Fruit fly (Drosophila melanogaster) whole organism, adult: ENCODE results near the gene eIF3i.

Experiments used
- CG11617 ChIP-seq: fragments of 200-800 bp; sonication (Bioruptor generic); optimal IDR thresholded peaks from 2 replicates; lab custom pipeline; 2017; ENCODE audit warnings: mild to moderate bottlenecking, missing biosample characterization, missing genetic modification reagents, missing genetic modification characterization
- CG12768 ChIP-seq: fragments of 200-800 bp; sonication (Bioruptor generic); optimal IDR thresholded peaks from 2 replicates; lab custom pipeline; 2017; ENCODE audit warnings: missing biosample characterization, missing genetic modification characterization, mild to moderate bottlenecking, moderate library complexity, missing genetic modification reagents
- CG14711 ChIP-seq: fragments of 200-800 bp; sonication (Bioruptor generic); optimal IDR thresholded peaks from 2 replicates; lab custom pipeline; 2018; ENCODE audit warnings: missing biosample characterization, mild to moderate bottlenecking, missing genetic modification characterization, moderate library complexity
- CG33017 ChIP-seq: fragments of 200-800 bp; sonication (Bioruptor generic); optimal IDR thresholded peaks from 2 replicates; lab custom pipeline; 2018; ENCODE audit warnings: missing biosample characterization, mild to moderate bottlenecking, missing genetic modification characterization, moderate library complexity
- Clk ChIP-seq: fragments of 200-800 bp; sonication (Bioruptor generic); optimal IDR thresholded peaks from 2 replicates; lab custom pipeline; 2017; ENCODE audit warnings: missing biosample characterization, missing genetic modification characterization
- Crg-1 ChIP-seq: fragments of 200-800 bp; sonication (Bioruptor generic); optimal IDR thresholded peaks from 2 replicates; lab custom pipeline; 2016; ENCODE audit warnings: missing biosample characterization, missing genetic modification characterization
- cic ChIP-seq: fragments of 200-800 bp; sonication (Bioruptor generic); optimal IDR thresholded peaks from 2 replicates; lab custom pipeline; 2017; ENCODE audit warnings: missing biosample characterization, mild to moderate bottlenecking, missing genetic modification characterization, moderate library complexity
- kay ChIP-seq: fragments of 200-800 bp; sonication (Bioruptor generic); peaks from one replicate; lab custom pipeline; 2016; ENCODE audit warnings: missing biosample characterization, missing genetic modification characterization, borderline replicate concordance

DNA sequence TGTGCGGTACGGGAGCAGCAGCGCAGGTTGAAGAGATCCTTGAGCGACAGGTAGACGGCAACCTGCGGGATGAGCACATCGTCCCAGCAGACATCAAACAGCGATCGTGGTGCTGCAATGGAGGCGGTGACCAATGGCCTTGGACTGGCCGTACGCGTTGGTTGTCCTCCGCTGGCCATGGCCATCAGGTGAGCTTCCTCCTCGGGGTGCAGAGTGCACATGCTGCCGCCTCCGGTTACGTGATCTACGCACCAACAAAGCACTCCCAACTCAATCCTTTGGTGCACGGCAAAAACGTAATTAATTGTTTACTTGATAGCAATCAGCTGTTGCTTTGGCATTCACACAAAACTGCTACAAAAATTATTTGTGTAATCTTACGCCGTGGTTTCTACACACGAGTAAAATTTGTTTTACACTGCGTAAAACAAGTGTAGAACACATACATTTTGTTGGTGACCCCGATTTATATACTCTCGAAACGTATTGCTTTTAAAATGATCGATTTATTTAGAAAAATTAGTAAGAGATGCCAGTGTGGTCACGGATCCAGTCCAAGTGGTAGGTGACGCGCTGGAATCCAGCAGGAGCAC, 18.0 kb downstream of the eIF3i start, which contains the start of gene jet:
- TF ChIP-seq cic (no peak), Clk (GFP tag; lab: Kevin White, UChicago) (no peak), CG12768 (GFP tag; lab: Kevin White, UChicago) (no peak), CG33017 (tag; lab: Kevin White, UChicago) (no peak), Crg-1 (GFP tag; lab: Kevin White, UChicago) (no peak), CG11617 (GFP tag; lab: Kevin White, UChicago) (no peak), kay (GFP tag; lab: Kevin White, UChicago) (no peak), CG14711 (tag; lab: Kevin White, UChicago) (no peak)
